Worm (Caenorhabditis elegans) whole organism, L2 larva: ENCODE results near the gene mrpl-44.

Experiments
- dmd-4 ChIP-seq: sonication (generic microtip); optimal IDR thresholded peaks from 2 replicates; lab custom pipeline; 2017; ENCODE audit warnings: missing biosample characterization, missing genetic modification characterization
- nhr-12 ChIP-seq: fragments of 150-350 bp; optimal IDR thresholded peaks from 2 replicates; lab custom pipeline; 2014; ENCODE audit warnings: missing biosample characterization, missing genetic modification characterization

DNA sequence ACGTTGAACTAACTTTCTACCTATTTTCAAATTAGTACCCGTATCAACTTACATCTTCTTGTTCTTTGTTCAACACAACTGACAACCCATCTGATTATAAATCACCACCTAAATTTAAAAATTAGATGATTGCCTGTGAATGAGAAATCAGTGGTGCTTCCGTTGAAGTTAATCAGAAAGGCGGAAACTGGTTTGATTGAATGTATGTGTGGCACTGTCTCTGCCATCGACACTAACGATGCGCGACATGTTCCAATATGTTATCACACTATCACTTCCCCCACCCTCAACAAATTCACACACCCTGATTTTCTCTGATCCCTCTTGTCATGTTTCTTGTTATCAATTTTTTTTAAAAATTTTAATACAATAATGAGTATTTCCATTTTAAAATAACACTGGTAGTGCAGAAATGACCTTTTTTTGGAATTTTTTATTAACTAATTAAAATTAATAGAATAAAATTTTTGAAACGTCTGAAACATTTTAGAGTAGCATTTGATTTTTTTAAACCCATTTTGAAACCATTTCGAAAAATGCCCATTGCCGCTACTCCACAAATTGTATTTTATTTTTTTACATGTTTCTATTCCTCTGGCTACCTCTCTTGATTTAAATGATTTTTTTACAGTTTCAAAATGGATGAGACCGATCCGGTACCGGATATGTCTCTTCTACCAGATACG is 29.9 kb upstream of the mrpl-44 start, which contains the start of gene ced-11:
- no peak for TF ChIP-seq dmd-4 (tag; lab: Kevin White, UChicago)
- TF ChIP-seq nhr-12 (tag; lab: Kevin White, UChicago): no peak
